Worm (Caenorhabditis elegans): ENCODE measurements around the gene srab-24.

srab-24 gene

ce11 chrIV:14250113-14250512, at the start of gene srab-24:
Gene srab-24, minus strand, starts transcription at chrIV:14250213.
- TF ChIP-seq F13C5.2 (tag; optimal IDR thresholded peaks at IDR 0.05) (no peak), tbx-37 (GFP tag; conservative IDR thresholded peaks at IDR 0.05) (no peak), tbx-11 (GFP tag; IDR thresholded peaks at IDR 0.05) (no peak), flt-1 (GFP tag; IDR thresholded peaks at IDR 0.05) (no peak), pes-1 (GFP tag; IDR thresholded peaks at IDR 0.05) (no peak), sea-1 (GFP tag; conservative IDR thresholded peaks at IDR 0.05) (no peak), ama-1 (optimal IDR thresholded peaks at IDR 0.05) (no peak), ets-7 (tag; optimal IDR thresholded peaks at IDR 0.05) (no peak), ceh-13 (GFP tag; optimal IDR thresholded peaks at IDR 0.05) (no peak), hmbx-1 (tag; optimal IDR thresholded peaks at IDR 0.05) (no peak), B0310.2 (tag; optimal IDR thresholded peaks at IDR 0.05) (no peak), scrt-1 (GFP tag; IDR thresholded peaks at IDR 0.05) (no peak), ceh-36 (tag; optimal IDR thresholded peaks at IDR 0.05) (no peak)

- TF ChIP-seq ets-7 (tag; optimal IDR thresholded peaks at IDR 0.05): no peak
- TF ChIP-seq tbx-11 (GFP tag; IDR thresholded peaks at IDR 0.05): no peak
- no peak for TF ChIP-seq flt-1 (GFP tag; IDR thresholded peaks at IDR 0.05)
- no peak for TF ChIP-seq B0310.2 (tag; optimal IDR thresholded peaks at IDR 0.05)
- TF ChIP-seq ama-1 (optimal IDR thresholded peaks at IDR 0.05): no peak
- no peak for TF ChIP-seq hmg-4 (GFP tag; optimal IDR thresholded peaks at IDR 0.05)
- TF ChIP-seq pes-1 (GFP tag; IDR thresholded peaks at IDR 0.05): no peak
- TF ChIP-seq sea-1 (GFP tag; conservative IDR thresholded peaks at IDR 0.05): no peak
- no peak for TF ChIP-seq scrt-1 (GFP tag; IDR thresholded peaks at IDR 0.05)
- no peak for TF ChIP-seq tbx-37 (GFP tag; conservative IDR thresholded peaks at IDR 0.05)
- no peak for TF ChIP-seq hnd-1 (tag; optimal IDR thresholded peaks at IDR 0.05)
- TF ChIP-seq F13C5.2 (tag; optimal IDR thresholded peaks at IDR 0.05): no peak
- TF ChIP-seq aly-1 (tag; optimal IDR thresholded peaks at IDR 0.05): no peak
- TF ChIP-seq ceh-13 (GFP tag; optimal IDR thresholded peaks at IDR 0.05): no peak
- no peak for TF ChIP-seq hmbx-1 (tag; optimal IDR thresholded peaks at IDR 0.05)
- TF ChIP-seq ceh-36 (tag; optimal IDR thresholded peaks at IDR 0.05): no peak
- no peak for TF ChIP-seq tra-4 (tag; optimal IDR thresholded peaks at IDR 0.05)
These were observed 47.0 kb upstream of the srab-24 start for ce11 chrIV:14297058-14297457.

- TF ChIP-seq tbx-11 (GFP tag; IDR thresholded peaks at IDR 0.05): no peak
- no peak for TF ChIP-seq sea-1 (GFP tag; conservative IDR thresholded peaks at IDR 0.05)
- no peak for TF ChIP-seq ceh-13 (GFP tag; optimal IDR thresholded peaks at IDR 0.05)
- no peak for TF ChIP-seq aly-1 (tag; optimal IDR thresholded peaks at IDR 0.05)
- TF ChIP-seq scrt-1 (GFP tag; IDR thresholded peaks at IDR 0.05): no peak
- TF ChIP-seq tra-4 (tag; optimal IDR thresholded peaks at IDR 0.05): no peak
- no peak for TF ChIP-seq flt-1 (GFP tag; IDR thresholded peaks at IDR 0.05)
- TF ChIP-seq pes-1 (GFP tag; IDR thresholded peaks at IDR 0.05): no peak
- TF ChIP-seq hnd-1 (tag; optimal IDR thresholded peaks at IDR 0.05): no peak
- TF ChIP-seq hmg-4 (GFP tag; optimal IDR thresholded peaks at IDR 0.05): no peak
- no peak for TF ChIP-seq ama-1 (optimal IDR thresholded peaks at IDR 0.05)
- TF ChIP-seq ets-7 (tag; optimal IDR thresholded peaks at IDR 0.05): no peak
- no peak for TF ChIP-seq B0310.2 (tag; optimal IDR thresholded peaks at IDR 0.05)
- TF ChIP-seq tbx-37 (GFP tag; conservative IDR thresholded peaks at IDR 0.05): no peak
- TF ChIP-seq F13C5.2 (tag; optimal IDR thresholded peaks at IDR 0.05): no peak
- TF ChIP-seq ceh-36 (tag; optimal IDR thresholded peaks at IDR 0.05): no peak
- no peak for TF ChIP-seq hmbx-1 (tag; optimal IDR thresholded peaks at IDR 0.05)
These were observed 45.2 kb upstream of the srab-24 start for ce11 chrIV:14295262-14295661.

- TF ChIP-seq ceh-36 (tag; optimal IDR thresholded peaks at IDR 0.05): no peak
- no peak for TF ChIP-seq scrt-1 (GFP tag; IDR thresholded peaks at IDR 0.05)
- no peak for TF ChIP-seq tbx-37 (GFP tag; conservative IDR thresholded peaks at IDR 0.05)
These were observed 41.6 kb upstream of the srab-24 start, which contains the start of gene Y64G10A.7 for ce11 chrIV:14291601-14292000. Gene Y64G10A.7, plus strand, starts transcription at chrIV:14291901.

- TF ChIP-seq aly-1 (tag; optimal IDR thresholded peaks at IDR 0.05) (no peak), F13C5.2 (tag; optimal IDR thresholded peaks at IDR 0.05) (no peak), hnd-1 (tag; optimal IDR thresholded peaks at IDR 0.05) (no peak), hmbx-1 (tag; optimal IDR thresholded peaks at IDR 0.05) (no peak), ama-1 (optimal IDR thresholded peaks at IDR 0.05) (no peak), B0310.2 (tag; optimal IDR thresholded peaks at IDR 0.05) (no peak), flt-1 (GFP tag; IDR thresholded peaks at IDR 0.05) (no peak), sea-1 (GFP tag; conservative IDR thresholded peaks at IDR 0.05) (no peak), ceh-13 (GFP tag; optimal IDR thresholded peaks at IDR 0.05) (no peak)
These were observed 34.9 kb upstream of the srab-24 start for ce11 chrIV:14284920-14285319.

ce11 chrIV:14276773-14277388, 26.9 kb upstream of the srab-24 start:
- TF ChIP-seq pes-1 (GFP tag; IDR thresholded peaks at IDR 0.05): no peak
- no peak for TF ChIP-seq ets-7 (tag; optimal IDR thresholded peaks at IDR 0.05)
- TF ChIP-seq hmbx-1 (tag; optimal IDR thresholded peaks at IDR 0.05): no peak
- no peak for TF ChIP-seq hmg-4 (GFP tag; optimal IDR thresholded peaks at IDR 0.05)
- no peak for TF ChIP-seq ceh-13 (GFP tag; optimal IDR thresholded peaks at IDR 0.05)
- TF ChIP-seq tra-4 (tag; optimal IDR thresholded peaks at IDR 0.05): no peak

- TF ChIP-seq hmbx-1 (tag; optimal IDR thresholded peaks at IDR 0.05) (no peak), tbx-11 (GFP tag; IDR thresholded peaks at IDR 0.05) (no peak), scrt-1 (GFP tag; IDR thresholded peaks at IDR 0.05) (no peak), tra-4 (tag; optimal IDR thresholded peaks at IDR 0.05) (no peak), ama-1 (optimal IDR thresholded peaks at IDR 0.05) (no peak), sea-1 (GFP tag; conservative IDR thresholded peaks at IDR 0.05) (no peak), pes-1 (GFP tag; IDR thresholded peaks at IDR 0.05) (no peak), ets-7 (tag; optimal IDR thresholded peaks at IDR 0.05) (no peak), flt-1 (GFP tag; IDR thresholded peaks at IDR 0.05) (no peak), aly-1 (tag; optimal IDR thresholded peaks at IDR 0.05) (no peak), tbx-37 (GFP tag; conservative IDR thresholded peaks at IDR 0.05) (no peak), hnd-1 (tag; optimal IDR thresholded peaks at IDR 0.05) (no peak), ceh-13 (GFP tag; optimal IDR thresholded peaks at IDR 0.05) (no peak), B0310.2 (tag; optimal IDR thresholded peaks at IDR 0.05) (no peak), F13C5.2 (tag; optimal IDR thresholded peaks at IDR 0.05) (no peak), ceh-36 (tag; optimal IDR thresholded peaks at IDR 0.05) (no peak), hmg-4 (GFP tag; optimal IDR thresholded peaks at IDR 0.05) (no peak)
These were observed 26.1 kb upstream of the srab-24 start, which contains the start of gene ilcr-1 for ce11 chrIV:14276160-14276559. Gene ilcr-1, plus strand, starts transcription at chrIV:14276460.
